Worm (Caenorhabditis elegans): ENCODE results near the gene snap-1.

snap-1 gene

DNA sequence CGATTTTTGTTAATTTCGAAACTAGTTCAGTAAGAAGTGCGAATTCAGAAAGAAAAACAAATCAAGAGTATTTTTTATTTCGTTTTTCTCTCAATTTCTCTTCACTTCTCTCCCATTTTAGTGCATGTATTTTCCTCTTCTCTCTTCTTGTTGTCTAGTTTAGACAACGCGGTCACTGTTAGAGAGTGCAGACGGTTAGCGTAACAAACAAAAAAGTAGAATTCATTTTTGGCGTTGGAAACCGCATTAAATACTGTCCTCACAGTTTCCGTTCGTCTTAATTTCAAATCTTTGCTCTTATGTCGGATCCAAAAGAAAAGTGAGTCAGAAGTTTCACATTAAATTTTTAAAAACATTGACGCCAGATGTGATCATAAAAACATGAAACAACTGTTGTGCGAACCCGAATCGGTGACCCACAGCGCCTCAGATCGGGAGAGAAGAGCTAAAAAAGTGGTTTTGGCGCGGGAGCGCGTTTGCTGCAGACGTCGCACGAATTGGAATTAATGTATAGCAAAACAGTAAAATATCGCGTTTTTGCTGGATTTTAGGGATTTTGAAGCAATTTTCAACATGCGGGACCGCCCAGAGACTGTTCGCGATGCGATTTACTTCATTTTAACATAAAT is 48.6 kb downstream of the snap-1 start, which contains the start of gene srp-7 (continued):
- peak; percentile 64 for TF ChIP-seq dve-1 (tag; optimal IDR thresholded peaks at IDR 0.05; ENCODE audit: insufficient read depth)

- peak; percentile 68 for TF ChIP-seq lin-38 (GFP tag; IDR thresholded peaks at IDR 0.05)
These were observed 50.3 kb downstream of the snap-1 start for ce11 chrV:8180745-8181144.
